Worm (Caenorhabditis elegans) whole organism, L4 larva: ENCODE data around the gene K10D6.3.
A peak's percentile ranks its signal among the peaks of the same experiment; 100 is the strongest.

Experiments
- R02D3.7 ChIP-seq: fragments of 150-350 bp; sonication (generic microtip); optimal IDR thresholded peaks from 3 replicates; lab custom pipeline; 2014; ENCODE audit warnings: missing biosample characterization, missing genetic modification characterization
- Y5F2A.4 ChIP-seq: fragments of 200-800 bp; sonication (Bioruptor generic); optimal IDR thresholded peaks from 2 replicates; lab custom pipeline; 2018; ENCODE audit warnings: mild to moderate bottlenecking, missing genetic modification characterization, missing compliant biosample characterization
- ZK337.2 ChIP-seq: fragments of 200-800 bp; sonication (Bioruptor generic); IDR thresholded peaks from 2 replicates; pipeline ENCODE4 v1.3.6; 2022; ENCODE audit warnings: missing genetic modification reagents, missing genetic modification characterization, missing compliant biosample characterization
- aha-1 ChIP-seq: fragments of 150-350 bp; peaks from one replicate; lab custom pipeline; 2014; ENCODE audit warnings: missing biosample characterization, missing genetic modification characterization
- aly-2 ChIP-seq: sonication (generic microtip); optimal IDR thresholded peaks from 2 replicates; lab custom pipeline; 2018; ENCODE audit warnings: missing biosample characterization, missing genetic modification characterization
- arid-1 ChIP-seq: fragments of 200-800 bp; sonication (Bioruptor generic); conservative IDR thresholded peaks from 2 replicates; pipeline ENCODE4 v1.3.6; 2022; ENCODE audit warnings: missing genetic modification reagents, missing genetic modification characterization, missing compliant biosample characterization
- ceh-82 ChIP-seq: sonication (generic microtip); optimal IDR thresholded peaks from 2 replicates; lab custom pipeline; 2017; ENCODE audit warnings: missing biosample characterization, missing genetic modification characterization
- cey-2 ChIP-seq: sonication (generic microtip); optimal IDR thresholded peaks from 3 replicates; lab custom pipeline; 2017; ENCODE audit warnings: missing genetic modification characterization, mild to moderate bottlenecking, missing compliant biosample characterization, antibody characterized with exemption, borderline replicate concordance; ENCODE audit not compliant: insufficient read depth
- daf-16 ChIP-seq, 3 experiments: sonication (generic microtip); optimal IDR thresholded peaks; 2 replicates each; lab custom pipeline; 2016 to 2017; ENCODE audit warnings: missing genetic modification characterization in 3 of 3, missing genetic modification reagents in 3 of 3, mild to moderate bottlenecking in 2 of 3, missing compliant biosample characterization in 2 of 3, missing biosample characterization in 1 of 3, moderate library complexity in 1 of 3
- daf-19 ChIP-seq: fragments of 200-800 bp; sonication (Bioruptor generic); conservative IDR thresholded peaks from 2 replicates; pipeline ENCODE4 v1.3.6; 2022; ENCODE audit warnings: missing genetic modification characterization, missing compliant biosample characterization
- daf-8 ChIP-seq: fragments of 200-800 bp; sonication (Bioruptor generic); IDR thresholded peaks from 2 replicates; pipeline ENCODE4 v1.3.6; 2022; ENCODE audit warnings: missing genetic modification characterization, missing compliant biosample characterization
- egl-27 ChIP-seq: sonication (generic microtip); optimal IDR thresholded peaks from 3 replicates; lab custom pipeline; 2017; ENCODE audit warnings: missing biosample characterization, missing genetic modification reagents, missing genetic modification characterization
- hlh-30 ChIP-seq: sonication (generic microtip); optimal IDR thresholded peaks from 2 replicates; lab custom pipeline; 2017; ENCODE audit warnings: antibody characterized with exemption, mild to moderate bottlenecking, missing genetic modification characterization, missing compliant biosample characterization; ENCODE audit not compliant: insufficient read depth
- jun-1 ChIP-seq: fragments of 150-350 bp; optimal IDR thresholded peaks from 2 replicates; lab custom pipeline; 2014; ENCODE audit warnings: missing biosample characterization, missing genetic modification reagents, missing genetic modification characterization
- lin-15B ChIP-seq: fragments of 150-350 bp; sonication (generic microtip); optimal IDR thresholded peaks from 3 replicates; lab custom pipeline; 2014; ENCODE audit warnings: missing biosample characterization, missing genetic modification characterization
- lin-29 ChIP-seq: fragments of 200-800 bp; sonication (Bioruptor generic); IDR thresholded peaks from 2 replicates; pipeline ENCODE4 v1.3.6; 2022; ENCODE audit warnings: missing genetic modification reagents, missing genetic modification characterization, missing compliant biosample characterization
- lin-38 ChIP-seq: fragments of 200-800 bp; sonication (Bioruptor generic); IDR thresholded peaks from 2 replicates; pipeline ENCODE4 v1.3.6; 2022; ENCODE audit warnings: missing genetic modification reagents, missing genetic modification characterization, missing compliant biosample characterization
- lin-39 ChIP-seq: fragments of 150-350 bp; optimal IDR thresholded peaks from 2 replicates; lab custom pipeline; 2014; ENCODE audit warnings: missing biosample characterization, missing genetic modification reagents, missing genetic modification characterization
- madf-9 ChIP-seq: fragments of 200-800 bp; sonication (Bioruptor generic); conservative IDR thresholded peaks from 2 replicates; pipeline ENCODE4 v1.3.6; 2022; ENCODE audit warnings: missing genetic modification reagents, missing genetic modification characterization, missing compliant biosample characterization
- mdt-29 ChIP-seq: fragments of 200-800 bp; sonication (Bioruptor generic); IDR thresholded peaks from 2 replicates; pipeline ENCODE4 v1.3.6; 2022; ENCODE audit warnings: missing genetic modification reagents, missing genetic modification characterization, missing compliant biosample characterization
- mes-2 ChIP-seq: sonication (generic microtip); optimal IDR thresholded peaks from 2 replicates; lab custom pipeline; 2016; ENCODE audit warnings: missing genotype, mild to moderate bottlenecking, missing genetic modification characterization, missing compliant biosample characterization; ENCODE audit not compliant: poor library complexity, severe bottlenecking
- mxl-3 ChIP-seq: fragments of 200-800 bp; sonication (Bioruptor generic); optimal IDR thresholded peaks from 2 replicates; lab custom pipeline; 2018; ENCODE audit warnings: mild to moderate bottlenecking, missing genetic modification characterization, missing compliant biosample characterization
- nhr-102 ChIP-seq: sonication (generic microtip); optimal IDR thresholded peaks from 2 replicates; lab custom pipeline; 2016; ENCODE audit warnings: mild to moderate bottlenecking, missing genetic modification characterization, moderate library complexity, missing compliant biosample characterization
- nhr-11 ChIP-seq: fragments of 150-350 bp; optimal IDR thresholded peaks from 2 replicates; lab custom pipeline; 2014; ENCODE audit warnings: missing biosample characterization, missing genetic modification characterization
- nhr-41 ChIP-seq: fragments of 200-800 bp; sonication (Bioruptor generic); IDR thresholded peaks from 2 replicates; pipeline ENCODE4 v1.3.6; 2022; ENCODE audit warnings: missing genetic modification reagents, missing genetic modification characterization, missing compliant biosample characterization
- pha-4 ChIP-seq, 2 experiments: fragments of 150-350 bp in 1 of 2; fragments of 200-800 bp in 1 of 2; sonication (Bioruptor generic) in 1 of 2; IDR thresholded peaks in 1 of 2; optimal IDR thresholded peaks in 1 of 2; 2 replicates each; pipeline versions ENCODE4 v1.3.6 to Lab custom; 2014 to 2022; ENCODE audit warnings: missing genetic modification characterization in 2 of 2, missing genetic modification reagents in 2 of 2, missing biosample characterization in 1 of 2, missing compliant biosample characterization in 1 of 2
- pqm-1 ChIP-seq: sonication (generic microtip); optimal IDR thresholded peaks from 2 replicates; lab custom pipeline; 2017; ENCODE audit warnings: missing biosample characterization, missing genetic modification characterization
- sdz-12 ChIP-seq: fragments of 200-800 bp; sonication (Bioruptor generic); optimal IDR thresholded peaks from 2 replicates; lab custom pipeline; 2018; ENCODE audit warnings: mild to moderate bottlenecking, missing genetic modification characterization, missing compliant biosample characterization
- snpc-4 ChIP-seq: fragments of 150-350 bp; optimal IDR thresholded peaks from 2 replicates; lab custom pipeline; 2014; ENCODE audit warnings: missing biosample characterization, missing genetic modification characterization
- spr-3 ChIP-seq: fragments of 200-800 bp; sonication (Bioruptor generic); optimal IDR thresholded peaks from 2 replicates; lab custom pipeline; 2018; ENCODE audit warnings: mild to moderate bottlenecking, missing genetic modification characterization, missing compliant biosample characterization
- tag-97 ChIP-seq: fragments of 200-800 bp; sonication (Bioruptor generic); IDR thresholded peaks from 2 replicates; pipeline ENCODE4 v1.3.6; 2022; ENCODE audit warnings: missing genetic modification characterization, missing compliant biosample characterization
- unc-39 ChIP-seq: sonication (generic microtip); optimal IDR thresholded peaks from 2 replicates; lab custom pipeline; 2017; ENCODE audit warnings: missing biosample characterization, missing genetic modification characterization
- unc-62 ChIP-seq, 3 experiments: fragments of 150-350 bp in 1 of 3; sonication (generic microtip); optimal IDR thresholded peaks in 2 of 3; peaks in 1 of 3; 1 replicate in 1 of 3; 2 replicates in 2 of 3; lab custom pipeline; 2014 to 2017; ENCODE audit warnings: missing biosample characterization in 3 of 3, missing genetic modification characterization in 3 of 3, missing genetic modification reagents in 3 of 3, missing genotype in 1 of 3
- zip-11 ChIP-seq: fragments of 200-800 bp; sonication (Bioruptor generic); IDR thresholded peaks from 2 replicates; pipeline ENCODE4 v1.3.6; 2022; ENCODE audit warnings: missing genetic modification characterization, missing compliant biosample characterization
- zip-2 ChIP-seq: fragments of 150-350 bp; optimal IDR thresholded peaks from 2 replicates; lab custom pipeline; 2014; ENCODE audit warnings: missing biosample characterization, missing genetic modification characterization

K10D6.3 gene

DNA sequence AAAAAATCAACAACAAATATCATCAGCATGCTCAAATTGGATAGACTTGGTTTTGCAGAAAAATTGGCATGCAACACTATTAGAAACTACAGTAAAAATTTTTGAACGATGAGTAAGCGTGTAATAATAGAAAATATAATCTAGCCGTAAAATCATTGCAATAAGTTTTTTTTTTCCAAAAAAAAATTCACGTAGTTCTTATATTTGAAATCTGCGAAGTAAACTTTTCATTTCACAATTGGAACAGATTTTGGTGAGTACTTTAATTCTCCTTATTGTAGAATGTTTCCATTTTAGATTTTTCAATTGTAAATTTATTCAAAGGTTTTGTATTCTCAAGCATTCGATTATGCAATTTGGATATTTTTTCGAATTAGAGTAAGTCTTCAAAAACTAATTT, at the start of gene K10D6.3:
TSS of gene K10D6.3 (plus strand) at position 301 of the 400 bp plus-strand sequence.
- TF ChIP-seq mxl-3 (GFP tag; lab: Kevin White, UChicago) (no peak), aha-1 (peak; percentile 74)

DNA sequence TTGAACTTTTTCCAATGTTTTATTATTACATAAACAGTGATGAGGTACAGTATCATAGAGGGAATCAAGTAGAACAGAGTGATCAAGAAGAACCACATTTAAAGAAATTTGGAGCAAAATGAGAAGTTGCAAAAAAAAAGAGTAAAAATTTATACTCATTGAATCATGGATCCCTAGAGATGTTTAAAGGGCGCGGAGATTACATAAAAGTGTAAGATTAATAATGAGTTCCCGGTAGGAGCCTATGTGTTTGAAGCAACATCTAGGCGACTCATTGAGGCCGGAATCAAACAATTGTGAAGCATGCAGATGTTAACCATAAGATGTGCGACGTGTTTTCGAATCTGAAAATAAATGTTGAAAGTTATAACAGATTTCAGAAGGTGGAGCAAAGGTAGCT, 48.1 kb upstream of the K10D6.3 start, which contains the start of gene srg-39:
TSS of gene srg-39 (minus strand) at position 101 of the 400 bp plus-strand sequence.
- TF ChIP-seq R02D3.7 (tag; lab: Kevin White, UChicago) (no peak), mes-2 (tag; lab: Kevin White, UChicago) (no peak), unc-62 (GFP tag; optimal IDR thresholded peaks at IDR 0.05 in 1 of 2; lab: Kevin White, UChicago) (no peak), unc-62 (tag; optimal IDR thresholded peaks at IDR 0.05; lab: Kevin White, UChicago) (no peak), daf-16 (GFP tag; optimal IDR thresholded peaks at IDR 0.05; lab: Kevin White, UChicago) (no peak), daf-16 (tag; optimal IDR thresholded peaks at IDR 0.05; lab: Kevin White, UChicago) (no peak), unc-39 (tag; lab: Kevin White, UChicago) (no peak), daf-8 (GFP tag; lab: Robert Waterston, UW) (no peak), nhr-11 (tag; lab: Kevin White, UChicago) (no peak), snpc-4 (tag; lab: Kevin White, UChicago) (no peak), Y5F2A.4 (GFP tag; lab: Kevin White, UChicago) (no peak), arid-1 (GFP tag; lab: Robert Waterston, UW) (no peak), zip-2 (tag; lab: Kevin White, UChicago) (no peak), tag-97 (GFP tag; lab: Robert Waterston, UW) (no peak), hlh-30 (tag; lab: Kevin White, UChicago) (no peak), madf-9 (GFP tag; lab: Robert Waterston, UW) (no peak), lin-38 (GFP tag; lab: Robert Waterston, UW) (no peak), nhr-41 (GFP tag; lab: Robert Waterston, UW) (no peak), sdz-12 (GFP tag; lab: Kevin White, UChicago) (no peak), aly-2 (tag; lab: Kevin White, UChicago) (no peak), zip-11 (GFP tag; lab: Robert Waterston, UW) (no peak)
- TF ChIP-seq, all 104 proteins: peak for 0

DNA sequence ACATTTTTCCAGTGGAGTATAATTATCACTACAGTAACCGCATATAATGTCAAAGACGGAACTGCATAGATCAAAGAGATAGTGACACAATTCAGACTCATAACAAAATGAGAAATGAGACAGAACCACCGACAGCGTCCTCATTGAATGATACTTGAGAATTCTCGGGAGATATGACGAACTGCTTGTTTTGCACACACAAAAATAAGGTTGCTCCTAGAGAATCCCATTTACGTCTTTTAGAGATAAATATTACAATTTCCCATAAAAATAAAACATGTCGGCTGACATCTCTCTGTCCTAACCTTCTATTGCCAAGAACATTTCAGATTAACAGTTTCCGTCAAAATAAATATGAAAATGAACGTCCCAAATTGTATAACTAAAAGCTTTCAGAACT, 44.9 kb upstream of the K10D6.3 start, which contains the start of gene srg-38:
TSS of gene srg-38 (minus strand) at position 101 of the 400 bp plus-strand sequence.
- TF ChIP-seq daf-19 (GFP tag; lab: Robert Waterston, UW) (no peak), egl-27 (tag; lab: Kevin White, UChicago) (no peak), mdt-29 (GFP tag; lab: Robert Waterston, UW) (no peak), zip-2 (tag; lab: Kevin White, UChicago) (no peak), R02D3.7 (tag; lab: Kevin White, UChicago) (no peak), spr-3 (GFP tag; lab: Kevin White, UChicago) (no peak), lin-38 (GFP tag; lab: Robert Waterston, UW) (no peak), cey-2 (no peak), nhr-102 (tag; lab: Kevin White, UChicago) (no peak), jun-1 (tag; lab: Kevin White, UChicago) (no peak), ZK337.2 (GFP tag; lab: Robert Waterston, UW) (no peak), pha-4 (GFP tag; IDR thresholded peaks at IDR 0.05; lab: Robert Waterston, UW) (no peak), pha-4 (tag; optimal IDR thresholded peaks at IDR 0.05; lab: Kevin White, UChicago) (no peak), ceh-82 (tag; lab: Kevin White, UChicago) (no peak), lin-39 (tag; lab: Kevin White, UChicago) (no peak), lin-29 (GFP tag; lab: Robert Waterston, UW) (no peak), lin-15B (no peak), madf-9 (GFP tag; lab: Robert Waterston, UW) (no peak), pqm-1 (no peak)
